Worm (Caenorhabditis elegans): Measurements from ENCODE around the gene dsl-2.

Gene dsl-2

DNA sequence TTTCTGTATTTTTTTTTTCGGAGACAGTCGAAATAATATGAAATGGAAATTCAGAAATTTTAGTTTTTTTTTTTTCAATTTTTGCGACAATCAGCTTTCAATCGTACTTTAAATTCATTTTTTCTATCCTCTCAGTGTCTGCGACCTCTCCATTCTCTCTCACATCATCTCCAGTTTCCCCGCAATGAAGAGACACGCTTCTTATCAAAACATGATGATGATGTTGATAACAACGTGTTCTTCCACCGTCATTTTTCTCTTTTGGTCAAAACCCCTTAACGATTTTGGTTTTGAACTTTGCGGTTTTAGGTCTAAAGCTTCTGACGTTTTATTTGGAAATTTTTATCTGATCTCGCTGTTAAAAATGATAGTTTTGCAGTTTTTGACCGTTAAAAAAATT, 4.5 kb upstream of the dsl-2 start:
- TF ChIP-seq unc-3 (GFP tag; conservative IDR thresholded peaks at IDR 0.05) (no peak), unc-3 (tag; optimal IDR thresholded peaks at IDR 0.05) (no peak), che-1 (tag; optimal IDR thresholded peaks at IDR 0.05) (no peak), nfya-1 (tag; optimal IDR thresholded peaks at IDR 0.05) (no peak), ceh-19 (GFP tag; optimal IDR thresholded peaks at IDR 0.05) (no peak), zip-5 (tag; optimal IDR thresholded peaks at IDR 0.05) (no peak), sox-4 (tag; optimal IDR thresholded peaks at IDR 0.05) (no peak), ama-1 (optimal IDR thresholded peaks at IDR 0.05) (no peak), K09A11.1 (tag; optimal IDR thresholded peaks at IDR 0.05; ENCODE audit: insufficient read depth) (no peak), ets-4 (tag; optimal IDR thresholded peaks at IDR 0.05) (no peak), ceh-24 (tag; optimal IDR thresholded peaks at IDR 0.05) (no peak), ceh-14 (tag; optimal IDR thresholded peaks at IDR 0.05) (no peak), hlh-6 (tag; optimal IDR thresholded peaks at IDR 0.05) (no peak), lin-11 (tag; optimal IDR thresholded peaks at IDR 0.05) (no peak), ceh-31 (tag; optimal IDR thresholded peaks at IDR 0.05) (no peak)

DNA sequence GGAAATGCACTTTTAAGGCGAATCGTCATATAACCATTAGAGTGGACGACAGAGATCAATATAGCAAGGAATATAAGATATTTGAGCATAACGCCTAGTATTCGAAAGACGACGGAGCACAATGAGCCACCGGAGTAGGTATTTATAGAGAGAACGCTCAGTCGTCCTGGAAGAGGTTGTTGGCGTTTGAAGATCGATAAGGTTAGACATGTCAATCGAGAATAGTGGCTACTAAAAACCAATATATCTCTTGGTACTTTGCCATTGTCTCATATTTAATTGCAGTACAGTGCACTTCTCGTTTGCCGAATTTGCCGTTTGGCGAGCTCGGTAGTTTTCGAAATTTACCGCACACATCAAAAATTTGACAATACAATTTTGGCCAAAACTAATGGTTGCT, 3.2 kb upstream of the dsl-2 start, which contains the start of gene dsl-1:
TSS of gene dsl-1 (minus strand) at position 101 of the 400 bp plus-strand sequence.
- TF ChIP-seq ttx-3 (tag; optimal IDR thresholded peaks at IDR 0.05) (no peak), ceh-48 (tag; optimal IDR thresholded peaks at IDR 0.05) (no peak), ceh-45 (GFP tag; IDR thresholded peaks at IDR 0.05) (no peak), npax-4 (tag; optimal IDR thresholded peaks at IDR 0.05) (no peak), fkh-10 (GFP tag; optimal IDR thresholded peaks at IDR 0.05) (no peak), madf-2 (tag; optimal IDR thresholded peaks at IDR 0.05) (no peak), ceh-19 (GFP tag; optimal IDR thresholded peaks at IDR 0.05) (no peak), elt-4 (tag; optimal IDR thresholded peaks at IDR 0.05) (no peak), lin-11 (tag; optimal IDR thresholded peaks at IDR 0.05) (no peak), sox-4 (tag; optimal IDR thresholded peaks at IDR 0.05) (no peak), ceh-24 (tag; optimal IDR thresholded peaks at IDR 0.05) (no peak), ztf-16 (tag; optimal IDR thresholded peaks at IDR 0.05) (no peak), hlh-13 (GFP tag; optimal IDR thresholded peaks at IDR 0.05) (no peak)

DNA sequence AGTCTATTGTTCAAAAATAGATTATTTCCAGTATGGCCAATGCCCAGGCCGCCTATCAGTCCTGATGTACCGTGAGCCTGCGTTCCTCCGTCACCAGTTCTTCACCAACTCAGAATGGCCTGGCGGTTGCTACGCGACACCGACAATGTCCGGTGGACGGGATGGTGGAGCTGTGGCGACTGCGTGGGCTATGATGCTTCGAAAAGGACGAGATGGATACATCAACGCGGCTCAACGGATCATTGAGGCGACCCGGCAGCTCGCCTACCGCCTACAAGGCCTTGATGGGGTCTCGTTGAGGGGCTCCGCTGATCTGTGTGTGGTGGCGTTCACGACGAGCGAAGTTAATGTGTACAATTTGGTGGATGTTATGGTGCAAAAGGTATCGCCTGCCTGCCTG, 5.3 kb downstream of the dsl-2 start:
- TF ChIP-seq hlh-30 (tag; optimal IDR thresholded peaks at IDR 0.05; ENCODE audit: insufficient read depth) (no peak), ttx-3 (tag; optimal IDR thresholded peaks at IDR 0.05) (no peak), nfya-1 (tag; optimal IDR thresholded peaks at IDR 0.05) (no peak), odd-2 (tag; optimal IDR thresholded peaks at IDR 0.05) (no peak), madf-2 (tag; optimal IDR thresholded peaks at IDR 0.05) (no peak), pqm-1 (tag; optimal IDR thresholded peaks at IDR 0.05) (no peak), ahr-1 (tag; optimal IDR thresholded peaks at IDR 0.05) (no peak), unc-55 (GFP tag; optimal IDR thresholded peaks at IDR 0.05) (no peak), ama-1 (optimal IDR thresholded peaks at IDR 0.05) (no peak), mec-3 (tag; optimal IDR thresholded peaks at IDR 0.05; ENCODE audit: borderline replicate concordance) (no peak), eyg-1 (tag; optimal IDR thresholded peaks at IDR 0.05) (no peak), ceh-14 (tag; optimal IDR thresholded peaks at IDR 0.05) (no peak), ets-4 (tag; optimal IDR thresholded peaks at IDR 0.05) (no peak), ceh-6 (GFP tag; optimal IDR thresholded peaks at IDR 0.05) (no peak), syd-9 (tag; optimal IDR thresholded peaks at IDR 0.05) (no peak), pat-9 (tag; optimal IDR thresholded peaks at IDR 0.05) (no peak), nhr-232 (tag; optimal IDR thresholded peaks at IDR 0.05) (no peak)

DNA sequence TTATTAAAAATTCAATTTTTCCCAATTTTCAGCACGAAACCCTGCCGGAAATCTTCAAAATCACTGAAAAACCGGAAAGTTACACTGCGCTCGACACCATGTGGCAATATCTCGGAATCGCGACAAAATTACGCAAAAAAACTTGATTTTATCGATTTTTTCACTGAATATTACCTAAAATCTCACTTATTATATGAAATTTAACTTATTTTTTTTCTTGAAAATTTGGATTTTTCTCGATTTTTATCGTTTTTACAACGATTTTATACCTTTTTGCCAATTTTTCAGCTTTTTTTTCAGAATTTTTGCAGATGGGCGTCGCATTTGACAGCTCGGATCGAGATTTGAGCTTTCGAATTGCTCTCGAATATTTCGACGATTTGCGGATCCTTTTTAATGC, 12.0 kb downstream of the dsl-2 start, which contains the start of gene spl-3:
TSS of gene spl-3 (plus strand) at position 301 of the 400 bp plus-strand sequence.
- TF ChIP-seq lin-11 (tag; optimal IDR thresholded peaks at IDR 0.05), result no peak
- TF ChIP-seq ceh-34 (tag; optimal IDR thresholded peaks at IDR 0.05), result no peak
- no peak for TF ChIP-seq ceh-24 (tag; optimal IDR thresholded peaks at IDR 0.05)
- TF ChIP-seq pros-1 (tag; optimal IDR thresholded peaks at IDR 0.05), result no peak
- TF ChIP-seq tbx-7 (tag; optimal IDR thresholded peaks at IDR 0.05), result no peak
- no peak for TF ChIP-seq C08G9.2 (tag; optimal IDR thresholded peaks at IDR 0.05)
- no peak for TF ChIP-seq fkh-6 (tag; optimal IDR thresholded peaks at IDR 0.05)
- TF ChIP-seq odd-2 (tag; optimal IDR thresholded peaks at IDR 0.05), result no peak
- TF ChIP-seq unc-42 (tag; optimal IDR thresholded peaks at IDR 0.05), result no peak
